Fruit fly (Drosophila melanogaster): Measurements from ENCODE around the gene shep.

The shep gene

DNA sequence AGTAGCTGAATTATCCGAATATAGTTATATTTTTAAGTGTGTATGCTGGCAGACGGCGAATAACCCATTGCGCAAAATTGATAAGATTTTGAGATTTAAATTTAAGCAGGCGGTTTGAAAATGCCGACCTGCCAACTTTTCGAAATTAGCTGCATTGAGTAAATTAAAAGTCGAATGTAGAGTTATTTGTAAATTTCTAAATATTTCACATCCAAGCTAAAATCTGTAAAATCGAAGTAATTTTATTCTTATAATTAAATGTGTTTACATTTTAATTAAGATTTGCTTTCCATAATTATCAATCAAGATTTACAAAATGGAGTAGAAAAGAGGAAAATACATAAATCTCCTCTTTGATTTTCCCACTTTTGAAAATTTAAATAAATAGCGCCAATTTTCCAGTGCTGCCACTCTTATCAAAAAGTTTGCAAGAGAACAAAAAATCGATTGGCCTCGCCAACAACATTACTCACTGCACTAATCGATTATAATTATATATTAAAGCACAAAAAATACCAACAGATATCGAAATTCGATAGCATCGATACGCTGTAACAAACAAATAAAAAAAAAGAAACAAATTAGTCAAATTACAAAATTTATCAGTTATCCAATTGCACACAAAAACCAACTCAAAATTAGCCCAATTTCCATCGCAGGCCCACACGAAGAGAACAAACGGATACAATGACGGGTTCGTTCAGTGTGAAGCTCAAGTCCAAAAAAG, 143.9 kb downstream of the shep start, which contains the start of gene Yod1 (continued):
- no peak for TF ChIP-seq CG18476 (GFP tag; optimal IDR thresholded peaks at IDR 0.05)
- peak in 1 of 2 experiments; percentile 65 for TF ChIP-seq Hr78 (GFP tag; optimal IDR thresholded peaks at IDR 0.05)
- no peak for TF ChIP-seq ssp (GFP tag; IDR thresholded peaks at IDR 0.05)
- TF ChIP-seq CG6272 (GFP tag; IDR thresholded peaks at IDR 0.05), result no peak
- TF ChIP-seq CG9932 (GFP tag; IDR thresholded peaks at IDR 0.05), result no peak
- no peak for TF ChIP-seq CG18011 (GFP tag; optimal IDR thresholded peaks at IDR 0.05)
- TF ChIP-seq CG10565 (GFP tag; optimal IDR thresholded peaks at IDR 0.05), result no peak
- peak; percentile 96 for TF ChIP-seq CG11560 (tag; IDR thresholded peaks at IDR 0.05)
- no peak for TF ChIP-seq YL-1 (GFP tag; optimal IDR thresholded peaks at IDR 0.05)
- TF ChIP-seq CG4730 (GFP tag; IDR thresholded peaks at IDR 0.05), result no peak
- peak; percentile 2 for TF ChIP-seq nom (GFP tag; optimal IDR thresholded peaks at IDR 0.05)
- no peak for TF ChIP-seq jing (GFP tag; optimal IDR thresholded peaks at IDR 0.05)
- no peak for TF ChIP-seq Ssrp (tag; optimal IDR thresholded peaks at IDR 0.05)
- no peak for TF ChIP-seq CG6765 (GFP tag; optimal IDR thresholded peaks at IDR 0.05)
- TF ChIP-seq CG7786 (GFP tag; optimal IDR thresholded peaks at IDR 0.05), result no peak
- no peak for TF ChIP-seq pfk (GFP tag; optimal IDR thresholded peaks at IDR 0.05)
- no peak for TF ChIP-seq peb (GFP tag; IDR thresholded peaks at IDR 0.05)
- no peak for TF ChIP-seq BtbVII (GFP tag; optimal IDR thresholded peaks at IDR 0.05)
- TF ChIP-seq Scr (GFP tag; IDR thresholded peaks at IDR 0.05; ENCODE audit: partially characterized antibody), result peak; percentile 67
- no peak for TF ChIP-seq CG11247 (GFP tag; IDR thresholded peaks at IDR 0.05)
- TF ChIP-seq Atf6 (GFP tag; IDR thresholded peaks at IDR 0.05), result no peak
- TF ChIP-seq pros (GFP tag; optimal IDR thresholded peaks at IDR 0.05), result no peak
- no peak for TF ChIP-seq Antp (GFP tag; optimal IDR thresholded peaks at IDR 0.05)
- TF ChIP-seq dmrt11E (tag; optimal IDR thresholded peaks at IDR 0.05), result no peak
- TF ChIP-seq Oaz (GFP tag; IDR thresholded peaks at IDR 0.05), result no peak
- no peak for TF ChIP-seq fd3F (GFP tag; optimal IDR thresholded peaks at IDR 0.05)
- no peak for TF ChIP-seq scrt (GFP tag; optimal IDR thresholded peaks at IDR 0.05)
- TF ChIP-seq CG13775 (GFP tag; optimal IDR thresholded peaks at IDR 0.05), result no peak
- TF ChIP-seq repo (GFP tag; optimal IDR thresholded peaks at IDR 0.05), result no peak
- no peak for TF ChIP-seq CG4707 (GFP tag; optimal IDR thresholded peaks at IDR 0.05)
- no peak for TF ChIP-seq CG1603 (tag; optimal IDR thresholded peaks at IDR 0.05)
- TF ChIP-seq bcd (GFP tag; optimal IDR thresholded peaks at IDR 0.05), result no peak
- no peak for TF ChIP-seq CG18764 (GFP tag; optimal IDR thresholded peaks at IDR 0.05)
- no peak for TF ChIP-seq Aef1 (GFP tag; IDR thresholded peaks at IDR 0.05)
- no peak for TF ChIP-seq gsb (GFP tag; IDR thresholded peaks at IDR 0.05)
- peak; percentile 2 for TF ChIP-seq Dek (tag; optimal IDR thresholded peaks at IDR 0.05)
- TF ChIP-seq slou (GFP tag; optimal IDR thresholded peaks at IDR 0.05), result no peak
- no peak for TF ChIP-seq CG8281 (tag; optimal IDR thresholded peaks at IDR 0.05)
- TF ChIP-seq Poxn (GFP tag; IDR thresholded peaks at IDR 0.05), result no peak
- no peak for TF ChIP-seq oc (tag; optimal IDR thresholded peaks at IDR 0.05)
- peak; percentile 86 for TF ChIP-seq Myb (GFP tag; optimal IDR thresholded peaks at IDR 0.05)
- TF ChIP-seq eyg (GFP tag; optimal IDR thresholded peaks at IDR 0.05), result no peak
- no peak for TF ChIP-seq chif (GFP tag; optimal IDR thresholded peaks at IDR 0.05)
- TF ChIP-seq tup (GFP tag; optimal IDR thresholded peaks at IDR 0.05), result no peak
- TF ChIP-seq Fer1 (GFP tag; optimal IDR thresholded peaks at IDR 0.05), result no peak
- no peak for TF ChIP-seq row (GFP tag; IDR thresholded peaks at IDR 0.05)
- no peak for TF ChIP-seq ttk (GFP tag; IDR thresholded peaks at IDR 0.05)
- TF ChIP-seq NK7.1 (GFP tag; optimal IDR thresholded peaks at IDR 0.05), result no peak
- TF ChIP-seq CG8478 (optimal IDR thresholded peaks at IDR 0.05), result no peak
- no peak for TF ChIP-seq CG15269 (tag; optimal IDR thresholded peaks at IDR 0.05)

Measured in whole organism, embryonic.